Worm (Caenorhabditis elegans): ENCODE measurements around the gene rbc-1.

rbc-1 gene

DNA sequence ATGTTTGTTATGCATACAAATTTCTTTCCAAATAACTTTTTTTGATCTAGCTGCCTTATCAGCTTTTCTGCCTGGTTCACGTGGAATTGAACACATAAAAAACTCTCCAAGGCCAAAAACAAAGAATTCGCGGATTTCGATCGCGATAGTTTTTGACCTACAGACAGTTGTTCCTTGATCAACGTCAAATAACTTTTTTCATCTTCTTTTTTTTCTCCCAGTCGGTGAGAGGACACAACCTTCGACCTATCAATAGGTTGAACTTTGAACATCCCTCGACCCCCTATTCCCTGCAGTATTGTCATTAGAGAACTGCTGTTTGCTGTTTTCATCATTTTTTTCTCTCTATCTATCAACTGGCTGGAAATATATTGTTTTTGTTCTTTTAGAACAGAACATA lies 47.4 kb upstream of the rbc-1 start:
- TF ChIP-seq nhr-25 (tag; optimal IDR thresholded peaks at IDR 0.05) (peak; percentile 1), pha-4 (tag; optimal IDR thresholded peaks at IDR 0.05) (peak; percentile 8), ceh-28 (tag; optimal IDR thresholded peaks at IDR 0.05) (no peak)

DNA sequence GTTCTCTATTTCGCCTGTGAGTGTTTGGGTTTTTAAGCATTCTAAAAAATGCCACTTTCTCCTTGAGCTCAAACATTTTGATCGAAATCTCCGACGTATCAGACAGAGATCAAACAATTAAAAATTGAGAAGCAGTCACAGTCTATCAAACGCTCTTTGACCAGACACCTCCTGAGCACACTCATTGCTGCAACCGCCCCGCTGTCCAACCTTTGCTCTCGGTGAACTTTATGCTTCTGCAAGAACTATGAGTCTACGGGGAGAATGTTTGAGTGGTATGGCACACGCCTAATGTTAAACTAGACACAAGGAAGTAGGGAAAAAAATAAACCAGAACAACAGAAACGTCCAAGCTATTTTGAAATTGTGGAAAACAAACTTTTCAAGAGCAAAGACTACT lies 45.9 kb upstream of the rbc-1 start:
- TF ChIP-seq ztf-4 (tag; optimal IDR thresholded peaks at IDR 0.05) (no peak), fkh-2 (tag; optimal IDR thresholded peaks at IDR 0.05) (no peak), tbx-2 (tag; optimal IDR thresholded peaks at IDR 0.05) (no peak), eor-1 (tag; optimal IDR thresholded peaks at IDR 0.05) (no peak), lin-39 (tag; optimal IDR thresholded peaks at IDR 0.05) (peak; percentile 9), unc-62 (GFP tag; optimal IDR thresholded peaks at IDR 0.05) (no peak)

DNA sequence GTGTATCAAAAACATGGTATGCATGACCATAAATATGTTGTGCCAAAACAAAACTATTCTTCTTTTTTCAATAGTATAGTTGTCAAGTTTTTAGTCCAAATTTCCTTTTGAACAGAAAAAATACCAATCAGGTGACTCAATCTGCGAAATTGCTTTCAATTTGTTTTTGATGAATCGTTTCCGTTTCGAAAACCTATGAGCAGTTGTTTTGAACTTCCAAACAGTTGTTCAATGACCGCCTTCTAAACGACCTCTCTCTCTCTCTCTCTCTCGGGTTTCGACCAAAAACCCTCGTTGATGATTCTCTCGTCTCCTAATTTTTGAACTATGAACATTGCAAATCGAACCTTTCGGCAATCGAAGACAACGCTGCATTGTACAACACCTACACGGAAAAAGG lies 45.1 kb upstream of the rbc-1 start:
- TF ChIP-seq fkh-10 (GFP tag; optimal IDR thresholded peaks at IDR 0.05) = no peak
- TF ChIP-seq nfya-1 (tag; optimal IDR thresholded peaks at IDR 0.05; ENCODE audit: insufficient read depth) = no peak
- peak; percentile 16 for TF ChIP-seq egl-5 (tag; optimal IDR thresholded peaks at IDR 0.05)
- TF ChIP-seq daf-12 (tag; optimal IDR thresholded peaks at IDR 0.05) = no peak
- no peak for TF ChIP-seq nhr-77 (tag; optimal IDR thresholded peaks at IDR 0.05)
- peak; percentile 6 for TF ChIP-seq nhr-23 (tag; optimal IDR thresholded peaks at IDR 0.05)
- no peak for TF ChIP-seq zag-1 (tag; optimal IDR thresholded peaks at IDR 0.05)
- no peak for TF ChIP-seq nhr-12 (tag; optimal IDR thresholded peaks at IDR 0.05)
- no peak for TF ChIP-seq ztf-4 (tag; optimal IDR thresholded peaks at IDR 0.05)
- TF ChIP-seq lin-15B (tag; optimal IDR thresholded peaks at IDR 0.05) = no peak

DNA sequence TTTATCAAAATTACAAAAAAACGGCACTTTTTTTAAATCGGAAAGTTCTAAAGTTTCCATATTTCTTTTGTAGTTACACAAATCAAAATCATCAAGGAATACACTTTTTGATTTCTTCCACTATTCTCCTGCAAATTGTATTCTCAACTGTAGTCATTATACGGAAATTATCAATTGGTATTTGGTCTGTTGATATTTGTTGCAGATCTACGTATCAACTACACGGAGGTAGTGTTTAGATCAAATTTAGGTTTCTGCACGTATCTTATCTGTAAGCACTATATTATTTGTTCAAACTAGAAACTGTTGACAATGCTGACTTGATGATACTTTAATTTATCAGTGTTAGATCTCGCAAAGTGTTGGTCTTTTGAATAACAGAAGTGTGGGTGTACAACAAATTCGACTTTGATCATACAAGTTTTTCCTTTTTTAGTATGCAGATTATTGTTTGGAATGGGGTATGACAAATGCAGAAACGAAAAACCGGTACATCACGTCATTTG lies 42.9 kb upstream of the rbc-1 start:
- TF ChIP-seq fkh-2 (tag; optimal IDR thresholded peaks at IDR 0.05) (no peak), pqm-1 (tag; optimal IDR thresholded peaks at IDR 0.05) (peak; percentile 65), nhr-76 (tag; optimal IDR thresholded peaks at IDR 0.05) (no peak), nhr-237 (tag; optimal IDR thresholded peaks at IDR 0.05) (no peak), ztf-11 (tag; optimal IDR thresholded peaks at IDR 0.05) (no peak), nhr-25 (tag; optimal IDR thresholded peaks at IDR 0.05) (peak; percentile 13), aly-2 (tag; optimal IDR thresholded peaks at IDR 0.05) (no peak), fkh-10 (GFP tag; optimal IDR thresholded peaks at IDR 0.05) (no peak), egl-5 (tag; optimal IDR thresholded peaks at IDR 0.05) (no peak), hmg-11 (tag; optimal IDR thresholded peaks at IDR 0.05) (no peak), ztf-4 (tag; optimal IDR thresholded peaks at IDR 0.05) (no peak), mdl-1 (tag; optimal IDR thresholded peaks at IDR 0.05) (no peak), ceh-16 (tag; optimal IDR thresholded peaks at IDR 0.05) (no peak), jun-1 (tag; optimal IDR thresholded peaks at IDR 0.05) (no peak), elt-2 (tag; optimal IDR thresholded peaks at IDR 0.05) (peak; percentile 9), nhr-77 (tag; optimal IDR thresholded peaks at IDR 0.05) (no peak), snpc-4 (tag; optimal IDR thresholded peaks at IDR 0.05) (no peak), tbx-2 (tag; optimal IDR thresholded peaks at IDR 0.05) (no peak), skn-1 (tag; optimal IDR thresholded peaks at IDR 0.05) (no peak), unc-39 (tag; optimal IDR thresholded peaks at IDR 0.05) (no peak), zag-1 (tag; optimal IDR thresholded peaks at IDR 0.05) (no peak), nhr-11 (tag; optimal IDR thresholded peaks at IDR 0.05) (no peak), fos-1 (tag; optimal IDR thresholded peaks at IDR 0.05) (no peak), daf-12 (tag; optimal IDR thresholded peaks at IDR 0.05) (no peak)

DNA sequence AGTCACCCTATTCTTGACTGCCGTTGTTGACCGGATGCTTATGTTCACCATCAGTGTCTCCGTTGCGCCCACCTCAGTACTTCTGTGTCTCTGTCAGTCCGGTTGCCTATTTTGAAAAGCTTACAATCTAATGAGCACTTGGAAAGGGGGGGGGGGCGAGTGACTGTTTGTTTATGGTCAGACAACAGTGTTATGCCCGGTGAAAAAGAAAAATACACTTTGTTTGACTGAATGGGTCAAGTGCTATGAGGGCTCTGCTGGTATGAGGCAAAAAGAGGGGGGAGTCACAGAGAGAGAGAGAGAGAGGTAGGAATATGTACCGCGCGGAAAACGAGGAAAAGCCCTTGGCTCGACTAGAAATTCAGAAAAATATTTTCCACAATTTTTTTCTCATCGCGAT lies 39.9 kb upstream of the rbc-1 start:
- TF ChIP-seq elt-3 (tag; optimal IDR thresholded peaks at IDR 0.05) = no peak
- TF ChIP-seq nhr-12 (tag; optimal IDR thresholded peaks at IDR 0.05) = no peak
- peak; percentile 15 for TF ChIP-seq pha-4 (tag; optimal IDR thresholded peaks at IDR 0.05)
- TF ChIP-seq nhr-23 (tag; optimal IDR thresholded peaks at IDR 0.05) = no peak
- TF ChIP-seq nhr-25 (tag; optimal IDR thresholded peaks at IDR 0.05) = no peak
- no peak for TF ChIP-seq tbx-2 (tag; optimal IDR thresholded peaks at IDR 0.05)
- no peak for TF ChIP-seq ztf-4 (tag; optimal IDR thresholded peaks at IDR 0.05)
- no peak for TF ChIP-seq lin-39 (tag; optimal IDR thresholded peaks at IDR 0.05)

Data from whole organism, L3 larva.